Fruit fly (Drosophila melanogaster): Measurements from ENCODE around the gene CG9592.

Gene CG9592

DNA sequence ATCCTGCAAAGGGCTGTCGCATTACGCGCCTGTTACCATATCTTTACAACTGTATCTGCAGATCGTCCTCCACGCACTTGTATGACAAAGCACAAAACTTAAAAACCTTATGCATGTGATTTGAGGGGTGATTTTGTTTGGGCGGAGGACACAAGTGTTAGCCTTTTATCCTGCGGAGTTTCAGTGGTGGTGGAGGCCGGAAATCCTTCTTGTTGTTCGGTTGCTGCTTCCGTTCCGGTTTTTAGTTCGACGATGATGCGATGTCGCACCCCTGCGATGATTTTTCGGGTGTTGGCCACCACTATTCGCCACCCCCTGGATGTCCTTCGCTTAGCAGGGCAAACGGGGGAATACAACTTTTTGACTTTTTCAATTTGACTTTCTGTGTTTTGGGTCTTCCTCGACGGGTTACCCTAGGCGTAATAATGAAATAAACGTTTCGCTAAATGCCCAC lies 47.5 kb downstream of the CG9592 start:
- no peak for TF ChIP-seq CG7101 (tag; optimal IDR thresholded peaks at IDR 0.05)
- no peak for TF ChIP-seq Mnt (GFP tag; optimal IDR thresholded peaks at IDR 0.05)
- no peak for TF ChIP-seq toe (GFP tag; optimal IDR thresholded peaks at IDR 0.05)
- no peak for TF ChIP-seq cnc (optimal IDR thresholded peaks at IDR 0.05)
- no peak for TF ChIP-seq Hr96 (GFP tag; optimal IDR thresholded peaks at IDR 0.05)
- TF ChIP-seq CG33017 (tag; optimal IDR thresholded peaks at IDR 0.05), result no peak
- no peak for TF ChIP-seq ovo (GFP tag; optimal IDR thresholded peaks at IDR 0.05)
- TF ChIP-seq CG12768 (GFP tag; optimal IDR thresholded peaks at IDR 0.05), result no peak
- no peak for TF ChIP-seq CG1620 (GFP tag; optimal IDR thresholded peaks at IDR 0.05)
- TF ChIP-seq CG7045 (GFP tag; optimal IDR thresholded peaks at IDR 0.05), result no peak
- no peak for TF ChIP-seq Clk (GFP tag; optimal IDR thresholded peaks at IDR 0.05)
- TF ChIP-seq Crg-1 (GFP tag; optimal IDR thresholded peaks at IDR 0.05), result no peak

DNA sequence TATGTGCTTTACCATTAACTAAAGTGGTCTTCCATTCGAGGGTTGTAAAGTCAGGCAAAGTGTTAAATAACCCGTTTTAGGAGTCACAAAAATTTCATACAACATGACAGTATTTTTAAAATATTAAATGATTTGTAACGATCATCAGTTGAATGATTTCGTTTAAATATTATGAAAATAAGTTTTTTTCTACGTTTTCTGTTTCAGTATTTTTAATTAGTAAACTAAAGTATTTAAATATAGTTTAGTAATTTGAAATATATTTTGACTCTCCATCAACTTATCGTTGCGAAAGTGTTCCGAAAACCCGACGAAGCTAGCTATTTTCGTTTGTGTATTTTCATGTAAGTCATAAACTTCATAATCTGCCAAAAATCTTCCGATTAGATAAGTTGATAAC lies 49.5 kb downstream of the CG9592 start, which contains the start of gene CG42758:
CG42758 (plus strand) TSS at position 301 of the 400 bp plus-strand sequence.
- no peak for TF ChIP-seq cnc (optimal IDR thresholded peaks at IDR 0.05)
- TF ChIP-seq CG14711 (tag; optimal IDR thresholded peaks at IDR 0.05), result no peak
- no peak for TF ChIP-seq CG11617 (GFP tag; optimal IDR thresholded peaks at IDR 0.05)
- no peak for TF ChIP-seq Clk (GFP tag; optimal IDR thresholded peaks at IDR 0.05)
- no peak for TF ChIP-seq CG33017 (tag; optimal IDR thresholded peaks at IDR 0.05)
- no peak for TF ChIP-seq CG7045 (GFP tag; optimal IDR thresholded peaks at IDR 0.05)
- no peak for TF ChIP-seq CG12768 (GFP tag; optimal IDR thresholded peaks at IDR 0.05)
- TF ChIP-seq Hr96 (GFP tag; optimal IDR thresholded peaks at IDR 0.05), result no peak
- no peak for TF ChIP-seq CG5204 (GFP tag; optimal IDR thresholded peaks at IDR 0.05)
- TF ChIP-seq kay (GFP tag; ENCODE audit: borderline replicate concordance), result no peak
